Worm (Caenorhabditis elegans) whole organism, L3 larva: ENCODE data around the gene cdk-4.

Experiments
- ztf-11 ChIP-seq: fragments of 150-350 bp; optimal IDR thresholded peaks from 2 replicates; lab custom pipeline; 2014; ENCODE audit warnings: missing biosample characterization, missing genetic modification characterization
- ztf-4 ChIP-seq: fragments of 150-350 bp; optimal IDR thresholded peaks from 2 replicates; lab custom pipeline; 2014; ENCODE audit warnings: missing biosample characterization, missing genetic modification characterization

- TF ChIP-seq ztf-11 (tag; lab: Kevin White, UChicago) (no peak), ztf-4 (tag; lab: Kevin White, UChicago) (no peak)
These were observed 21.0 kb upstream of the cdk-4 start for ce11 chrX:13539701-13540100.
